Worm (Caenorhabditis elegans) whole organism, L4/young adult: ENCODE measurements around the gene npr-16.

ENCODE experiments used
- W03F9.2 ChIP-seq: fragments of 150-350 bp; optimal IDR thresholded peaks from 2 replicates; lab custom pipeline; 2014; ENCODE audit warnings: missing biosample characterization, missing genetic modification characterization
- dao-5 ChIP-seq: sonication (generic microtip); optimal IDR thresholded peaks from 2 replicates; lab custom pipeline; 2016; ENCODE audit warnings: missing genotype, missing genetic modification characterization, moderate library complexity, missing compliant biosample characterization

- TF ChIP-seq dao-5 (tag; lab: Kevin White, UChicago) (no peak), W03F9.2 (tag; lab: Kevin White, UChicago) (no peak)
Measured at ce11 chrX:3553687-3554086, 35.1 kb downstream of the npr-16 start.
